Fruit fly (Drosophila melanogaster) whole organism, embryonic: ENCODE data around the gene Tsp97E.

Source experiments
- CG13296 ChIP-seq: fragments of 200-800 bp; sonication (Bioruptor generic); optimal IDR thresholded peaks from 3 replicates; lab custom pipeline; 2018; ENCODE audit warnings: missing biosample characterization, mild to moderate bottlenecking, missing genetic modification characterization
- CG14441 ChIP-seq: fragments of 200-800 bp; sonication (Bioruptor generic); IDR thresholded peaks from 2 replicates; pipeline ENCODE4 v1.3.6; 2022; ENCODE audit warnings: missing biosample characterization, missing genetic modification characterization
- CG15514 ChIP-seq: fragments of 200-800 bp; sonication (Bioruptor generic); optimal IDR thresholded peaks from 3 replicates; lab custom pipeline; 2017; ENCODE audit warnings: missing biosample characterization, missing genetic modification characterization, mild to moderate bottlenecking, moderate library complexity, missing genetic modification reagents
- CG17186 ChIP-seq: fragments of 200-800 bp; sonication (Bioruptor generic); optimal IDR thresholded peaks from 3 replicates; lab custom pipeline; 2017; ENCODE audit warnings: missing biosample characterization, missing genetic modification reagents, missing genetic modification characterization
- CG17359 ChIP-seq: fragments of 200-800 bp; sonication (Bioruptor generic); optimal IDR thresholded peaks from 3 replicates; lab custom pipeline; 2018; ENCODE audit warnings: missing biosample characterization, mild to moderate bottlenecking, missing genetic modification characterization, moderate library complexity
- CG17361 ChIP-seq: fragments of 200-800 bp; sonication (Bioruptor generic); IDR thresholded peaks from 3 replicates; pipeline ENCODE4 v1.3.6; 2022; ENCODE audit warnings: missing biosample characterization, missing genetic modification characterization
- CG18599 ChIP-seq: fragments of 200-800 bp; sonication (Bioruptor generic); optimal IDR thresholded peaks from 3 replicates; lab custom pipeline; 2017; ENCODE audit warnings: missing biosample characterization, missing genetic modification characterization, mild to moderate bottlenecking, moderate library complexity, missing genetic modification reagents
- CG32767 ChIP-seq: fragments of 200-800 bp; sonication (Bioruptor generic); IDR thresholded peaks from 2 replicates; pipeline ENCODE4 v1.3.6; 2022; ENCODE audit warnings: missing biosample characterization, missing genetic modification characterization
- CG42726 ChIP-seq: fragments of 200-800 bp; sonication (Bioruptor generic); IDR thresholded peaks from 2 replicates; pipeline ENCODE4 v1.3.6; 2022; ENCODE audit warnings: missing biosample characterization, missing genetic modification characterization; ENCODE audit not compliant: partially characterized antibody
- CG4404 ChIP-seq: fragments of 200-800 bp; sonication (Bioruptor generic); IDR thresholded peaks from 2 replicates; pipeline ENCODE4 v1.3.6; 2022; ENCODE audit warnings: missing biosample characterization, missing genetic modification characterization
- CG7357 ChIP-seq: fragments of 200-800 bp; sonication (Bioruptor generic); IDR thresholded peaks from 3 replicates; pipeline ENCODE4 v1.3.6; 2022; ENCODE audit warnings: missing biosample characterization, missing genetic modification characterization
- CG7987 ChIP-seq: fragments of 200-800 bp; sonication (Bioruptor generic); optimal IDR thresholded peaks from 2 replicates; lab custom pipeline; 2018; ENCODE audit warnings: missing biosample characterization, mild to moderate bottlenecking, missing genetic modification characterization, moderate library complexity
- CG9609 ChIP-seq: fragments of 200-800 bp; sonication (Bioruptor generic); optimal IDR thresholded peaks from 3 replicates; lab custom pipeline; 2016; ENCODE audit warnings: missing biosample characterization, missing genetic modification characterization
- CG9727 ChIP-seq: fragments of 200-800 bp; sonication (Bioruptor generic); optimal IDR thresholded peaks from 3 replicates; lab custom pipeline; 2017; ENCODE audit warnings: missing biosample characterization, mild to moderate bottlenecking, missing genetic modification characterization
- CG9817 ChIP-seq: fragments of 200-800 bp; sonication (Bioruptor generic); optimal IDR thresholded peaks from 2 replicates; lab custom pipeline; 2018; ENCODE audit warnings: missing biosample characterization, mild to moderate bottlenecking, missing genetic modification characterization, moderate library complexity
- CTCF ChIP-seq: fragments of 200-800 bp; sonication (Bioruptor generic); optimal IDR thresholded peaks from 2 replicates; lab custom pipeline; 2017; ENCODE audit warnings: missing biosample characterization, mild to moderate bottlenecking, missing genetic modification characterization, moderate library complexity
- Dad ChIP-seq: fragments of 200-800 bp; sonication (Bioruptor generic); optimal IDR thresholded peaks from 3 replicates; lab custom pipeline; 2016; ENCODE audit warnings: missing biosample characterization, missing genetic modification characterization
- Med ChIP-seq: fragments of 200-800 bp; sonication (Bioruptor generic); peaks from one replicate; lab custom pipeline; 2016; ENCODE audit warnings: missing biosample characterization, missing genetic modification characterization, mild to moderate bottlenecking, inconsistent platforms, moderate library complexity
- Neu2 ChIP-seq: fragments of 200-800 bp; sonication (Bioruptor generic); optimal IDR thresholded peaks from 3 replicates; lab custom pipeline; 2016; ENCODE audit warnings: missing biosample characterization, missing genetic modification characterization, borderline replicate concordance
- btn ChIP-seq: fragments of 200-800 bp; sonication (Bioruptor generic); optimal IDR thresholded peaks from 2 replicates; lab custom pipeline; 2016; ENCODE audit warnings: missing biosample characterization, missing genetic modification characterization
- en ChIP-seq: fragments of 200-800 bp; sonication (Bioruptor generic); optimal IDR thresholded peaks from 2 replicates; lab custom pipeline; 2016; ENCODE audit warnings: missing biosample characterization, missing genetic modification characterization
- ftz-f1 ChIP-seq: fragments of 200-800 bp; sonication (Bioruptor generic); optimal IDR thresholded peaks from 2 replicates; lab custom pipeline; 2016; ENCODE audit warnings: missing biosample characterization, missing genetic modification characterization
- fu2 ChIP-seq: fragments of 200-800 bp; sonication (Bioruptor generic); optimal IDR thresholded peaks from 2 replicates; lab custom pipeline; 2016; ENCODE audit warnings: missing biosample characterization, missing genetic modification characterization
- gcm ChIP-seq: fragments of 200-800 bp; sonication (Bioruptor generic); optimal IDR thresholded peaks from 2 replicates; lab custom pipeline; 2019; ENCODE audit warnings: missing biosample characterization, mild to moderate bottlenecking, missing genetic modification characterization, moderate library complexity
- gfzf ChIP-seq: fragments of 200-800 bp; sonication (Bioruptor generic); optimal IDR thresholded peaks from 2 replicates; lab custom pipeline; 2016; ENCODE audit warnings: missing biosample characterization, mild to moderate bottlenecking, missing genetic modification characterization, moderate library complexity
- gro ChIP-seq: fragments of 200-800 bp; sonication (Bioruptor generic); optimal IDR thresholded peaks from 2 replicates; lab custom pipeline; 2016; ENCODE audit warnings: missing biosample characterization, missing genetic modification characterization
- gsb-n ChIP-seq: fragments of 200-800 bp; sonication (Bioruptor generic); optimal IDR thresholded peaks from 3 replicates; lab custom pipeline; 2018; ENCODE audit warnings: missing biosample characterization, mild to moderate bottlenecking, missing genetic modification characterization
- hb ChIP-seq: fragments of 200-800 bp; sonication (Bioruptor generic); IDR thresholded peaks from 3 replicates; pipeline ENCODE4 v1.3.6; 2022; ENCODE audit warnings: missing biosample characterization, missing genetic modification characterization; ENCODE audit not compliant: partially characterized antibody
- hkb ChIP-seq, 2 experiments: fragments of 200-800 bp in 1 of 2; fragments of >200 bp in 1 of 2; sonication (Bioruptor generic) in 1 of 2; IDR thresholded peaks in 1 of 2; optimal IDR thresholded peaks in 1 of 2; 2 replicates each; pipeline versions ENCODE4 v1.3.6 to Lab custom; 2017 to 2022; ENCODE audit warnings: missing biosample characterization in 1 of 2, missing genetic modification characterization in 1 of 2
- onecut ChIP-seq: fragments of 200-800 bp; sonication (Bioruptor generic); IDR thresholded peaks from 2 replicates; pipeline ENCODE4 v1.3.6; 2022; ENCODE audit warnings: missing biosample characterization, missing genetic modification characterization
- pfk ChIP-seq: fragments of 200-800 bp; sonication (Bioruptor generic); optimal IDR thresholded peaks from 2 replicates; lab custom pipeline; 2018; ENCODE audit warnings: missing biosample characterization, mild to moderate bottlenecking, missing genetic modification characterization, moderate library complexity
- pnt ChIP-seq: fragments of 200-800 bp; sonication (Bioruptor generic); optimal IDR thresholded peaks from 3 replicates; lab custom pipeline; 2016; ENCODE audit warnings: missing biosample characterization, missing genetic modification characterization
- pum ChIP-seq: fragments of 200-800 bp; sonication (Bioruptor generic); optimal IDR thresholded peaks from 2 replicates; lab custom pipeline; 2016; ENCODE audit warnings: missing biosample characterization, missing genetic modification characterization
- repo ChIP-seq: fragments of 200-800 bp; sonication (Bioruptor generic); optimal IDR thresholded peaks from 2 replicates; lab custom pipeline; 2016; ENCODE audit warnings: missing biosample characterization, missing genetic modification characterization
- row ChIP-seq: fragments of 200-800 bp; sonication (Bioruptor generic); IDR thresholded peaks from 3 replicates; pipeline ENCODE4 v1.3.6; 2022; ENCODE audit warnings: missing biosample characterization, missing genetic modification characterization
- sens-2 ChIP-seq: fragments of 200-800 bp; sonication (Bioruptor generic); IDR thresholded peaks from 2 replicates; pipeline ENCODE4 v1.3.6; 2022; ENCODE audit warnings: missing biosample characterization, missing genetic modification characterization
- slbo ChIP-seq: fragments of 200-800 bp; sonication (Bioruptor generic); IDR thresholded peaks from 2 replicates; pipeline ENCODE4 v1.3.6; 2022; ENCODE audit warnings: missing biosample characterization, missing genetic modification characterization
- slp2 ChIP-seq: fragments of 200-800 bp; sonication (Bioruptor generic); optimal IDR thresholded peaks from 2 replicates; lab custom pipeline; 2016; ENCODE audit warnings: missing biosample characterization, missing genetic modification characterization
- so ChIP-seq: fragments of 200-800 bp; sonication (Bioruptor generic); IDR thresholded peaks from 3 replicates; pipeline ENCODE4 v1.3.6; 2022; ENCODE audit warnings: missing biosample characterization, missing genetic modification characterization
- tin ChIP-seq: fragments of 200-800 bp; sonication (Bioruptor generic); optimal IDR thresholded peaks from 3 replicates; lab custom pipeline; 2016; ENCODE audit warnings: missing biosample characterization, missing genetic modification characterization
- toy ChIP-seq: fragments of 200-800 bp; sonication (Bioruptor generic); IDR thresholded peaks from 2 replicates; pipeline ENCODE4 v1.3.6; 2022; ENCODE audit warnings: missing biosample characterization, missing genetic modification characterization
- twi ChIP-seq: fragments of 200-800 bp; optimal IDR thresholded peaks from 2 replicates; lab custom pipeline; 2019; ENCODE audit warnings: missing biosample characterization, mild to moderate bottlenecking, missing genetic modification characterization, moderate library complexity
- vvl ChIP-seq: fragments of 200-800 bp; sonication (Bioruptor generic); IDR thresholded peaks from 2 replicates; pipeline ENCODE4 v1.3.6; 2022; ENCODE audit warnings: missing biosample characterization, missing genetic modification characterization
- zfh2 ChIP-seq: fragments of 200-800 bp; sonication (Bioruptor generic); optimal IDR thresholded peaks from 2 replicates; lab custom pipeline; 2016; ENCODE audit warnings: missing biosample characterization, missing genetic modification characterization

Tsp97E gene

DNA sequence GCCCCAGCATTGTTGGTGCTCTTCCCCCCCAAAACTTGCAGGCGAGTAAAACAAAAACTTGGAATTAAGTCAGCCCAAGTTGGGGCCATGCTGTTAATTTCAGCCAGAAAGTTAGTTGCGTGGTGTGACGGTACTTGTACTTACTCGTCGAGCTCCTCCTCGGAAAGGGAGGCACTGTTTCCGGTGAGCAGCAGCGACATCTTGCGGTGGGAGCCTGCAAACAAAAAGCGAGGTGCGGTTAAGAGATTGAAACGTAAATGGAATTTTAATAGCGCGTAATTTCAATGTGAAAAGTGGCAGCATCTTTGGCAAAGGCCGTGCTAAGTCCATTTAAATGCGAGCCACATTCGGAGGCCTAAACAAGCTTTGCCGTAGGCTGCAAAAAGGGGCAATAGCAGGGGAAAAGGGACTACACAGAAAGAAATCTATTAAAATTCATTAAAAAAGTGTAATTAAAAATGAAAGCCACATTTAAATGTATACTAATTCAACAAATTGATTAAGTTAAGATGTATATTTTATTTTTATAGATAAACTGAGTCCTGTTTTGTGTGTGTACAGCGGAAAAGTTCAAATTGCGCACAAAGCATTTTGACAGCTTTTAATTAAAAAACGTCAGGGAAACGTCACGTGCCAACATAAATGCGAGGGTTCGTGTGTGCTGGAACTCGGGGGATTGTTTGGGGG lies 8.1 kb downstream of the Tsp97E start (continued):
- TF ChIP-seq CG15514 (GFP tag; lab: Kevin White, UChicago) (no peak), row (peak; percentile 21; the same call in 1 of the 3 replicates), CG9817 (tag; lab: Kevin White, UChicago) (no peak), sens-2 (GFP tag; lab: Robert Waterston, UW) (no peak), tin (GFP tag; lab: Kevin White, UChicago) (no peak), CG32767 (no peak), vvl (GFP tag; lab: Robert Waterston, UW) (peak; percentile 29; the same call in 1 of the 2 replicates), slp2 (no peak), Dad (GFP tag; lab: Kevin White, UChicago) (no peak), CG14441 (GFP tag; lab: Robert Waterston, UW) (0 out of 2 replicates have a peak, but pooled peaks have one; percentile 24), toy (GFP tag; lab: Robert Waterston, UW) (no peak), Neu2 (GFP tag; lab: Kevin White, UChicago) (no peak), CG9727 (GFP tag; lab: Kevin White, UChicago) (no peak), pfk (GFP tag; lab: Kevin White, UChicago) (no peak), CG17359 (tag; lab: Kevin White, UChicago) (peak; percentile 2), CG18599 (GFP tag; lab: Kevin White, UChicago) (peak; percentile 58), en (GFP tag; lab: Kevin White, UChicago) (no peak), pnt (GFP tag; lab: Kevin White, UChicago) (no peak), CG17361 (GFP tag; lab: Robert Waterston, UW) (0 out of 3 replicates have a peak, but pooled peaks have one; percentile 18), zfh2 (GFP tag; lab: Kevin White, UChicago) (no peak), CG17186 (GFP tag; lab: Kevin White, UChicago) (no peak), CG13296 (GFP tag; lab: Kevin White, UChicago) (no peak), gfzf (GFP tag; lab: Kevin White, UChicago) (no peak), gcm (GFP tag; lab: Kevin White, UChicago) (no peak), gsb-n (tag; lab: Kevin White, UChicago) (no peak), pum (GFP tag; lab: Kevin White, UChicago) (no peak), gro (GFP tag; lab: Kevin White, UChicago) (no peak), btn (GFP tag; lab: Kevin White, UChicago) (no peak), CG7357 (no peak), slbo (GFP tag; lab: Robert Waterston, UW) (peak; percentile 35; the same call in 1 of the 2 replicates), twi (tag; lab: Kevin White, UChicago) (no peak), hkb (optimal IDR thresholded peaks at IDR 0.05; lab: Kevin White, UChicago) (peak; percentile 25), hkb (GFP tag; IDR thresholded peaks at IDR 0.05; lab: Robert Waterston, UW) (no peak), fu2 (GFP tag; lab: Kevin White, UChicago) (no peak), so (GFP tag; lab: Robert Waterston, UW) (no peak), CTCF (peak; percentile 88), CG9609 (peak; percentile 25), repo (GFP tag; lab: Kevin White, UChicago) (no peak), CG4404 (GFP tag; lab: Robert Waterston, UW) (no peak)
- TF ChIP-seq, all 482 proteins: peak for 45

DNA sequence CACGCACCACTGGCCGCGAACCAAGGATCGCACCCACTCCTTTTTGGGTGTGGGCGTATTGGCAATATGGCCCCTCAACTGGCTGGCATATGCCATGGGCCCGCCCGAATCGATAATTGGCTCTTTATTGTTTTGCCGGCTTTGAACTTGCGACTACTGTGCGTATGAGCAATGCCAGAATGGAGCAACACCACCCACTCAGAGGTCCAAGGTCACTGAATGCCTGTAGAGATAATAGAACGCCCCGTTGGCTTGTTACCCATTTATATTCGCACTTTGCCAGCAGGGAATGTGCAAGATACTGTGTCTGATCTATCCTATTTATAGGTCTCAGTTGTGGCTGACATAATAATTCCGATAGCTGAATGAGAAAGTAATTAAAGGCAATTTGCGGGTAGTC lies 9.1 kb downstream of the Tsp97E start:
- no peak for TF ChIP-seq CG42726
- peak; percentile 38; the same call in 1 of the 2 replicates for TF ChIP-seq onecut
- 0 out of 3 replicates have a peak, but pooled peaks have one; percentile 25 for TF ChIP-seq hb (GFP tag; lab: Robert Waterston, UW)
- TF ChIP-seq ftz-f1 (GFP tag; lab: Kevin White, UChicago): peak; percentile 47
- TF ChIP-seq Med (GFP tag; lab: Kevin White, UChicago): peak; percentile 61
- TF ChIP-seq CG7987: no peak
- TF ChIP-seq, all 482 proteins: peak for 4
